Fruit fly (Drosophila melanogaster): ENCODE results near the gene CG11885.

CG11885 gene

dm6 chr2L:412931-413330 is 8.3 kb downstream of the CG11885 start (continued):
- TF ChIP-seq Mrtf (GFP tag; IDR thresholded peaks at IDR 0.05) (no peak), crc (GFP tag; optimal IDR thresholded peaks at IDR 0.05) (no peak), cg (GFP tag; optimal IDR thresholded peaks at IDR 0.05) (no peak), dmrt99B (tag; optimal IDR thresholded peaks at IDR 0.05) (no peak), MBD-R2 (GFP tag; IDR thresholded peaks at IDR 0.05) (no peak), Chrac-16 (GFP tag; optimal IDR thresholded peaks at IDR 0.05) (no peak), CG9215 (GFP tag; IDR thresholded peaks at IDR 0.05) (peak; percentile 56), CG5953 (GFP tag; IDR thresholded peaks at IDR 0.05) (no peak), CG43689 (GFP tag; IDR thresholded peaks at IDR 0.05) (no peak), CG9797 (GFP tag; optimal IDR thresholded peaks at IDR 0.05) (no peak), prd (optimal IDR thresholded peaks at IDR 0.05) (no peak), prd (GFP tag; IDR thresholded peaks at IDR 0.05) (no peak), dan (GFP tag; IDR thresholded peaks at IDR 0.05) (no peak), ttk (GFP tag; IDR thresholded peaks at IDR 0.05) (no peak), zfh2 (GFP tag; optimal IDR thresholded peaks at IDR 0.05) (no peak), CG7786 (GFP tag; optimal IDR thresholded peaks at IDR 0.05) (no peak), CG13123 (GFP tag; optimal IDR thresholded peaks at IDR 0.05) (no peak), fd64A (GFP tag; optimal IDR thresholded peaks at IDR 0.05) (no peak), phol (tag; optimal IDR thresholded peaks at IDR 0.05) (peak; percentile 30), Optix (GFP tag; IDR thresholded peaks at IDR 0.05) (no peak), CG8089 (GFP tag; optimal IDR thresholded peaks at IDR 0.05) (no peak), CG31365 (tag; optimal IDR thresholded peaks at IDR 0.05) (no peak), ash1 (GFP tag; optimal IDR thresholded peaks at IDR 0.05) (no peak), kay (GFP tag; optimal IDR thresholded peaks at IDR 0.05) (no peak), MESR4 (GFP tag; optimal IDR thresholded peaks at IDR 0.05) (no peak), CG3726 (GFP tag; IDR thresholded peaks at IDR 0.05) (no peak), tio (GFP tag; optimal IDR thresholded peaks at IDR 0.05) (no peak), gcm2 (GFP tag; optimal IDR thresholded peaks at IDR 0.05) (no peak), CG9876 (GFP tag; optimal IDR thresholded peaks at IDR 0.05) (no peak), CG17328 (GFP tag; IDR thresholded peaks at IDR 0.05) (no peak), CG11247 (GFP tag; IDR thresholded peaks at IDR 0.05) (peak; percentile 44; the same call in 1 of the 2 replicates), eve (GFP tag; optimal IDR thresholded peaks at IDR 0.05) (no peak), Hsf (GFP tag; optimal IDR thresholded peaks at IDR 0.05) (no peak), CG13424 (tag; optimal IDR thresholded peaks at IDR 0.05) (peak; percentile 41), CG12942 (GFP tag; optimal IDR thresholded peaks at IDR 0.05) (no peak), chif (GFP tag; optimal IDR thresholded peaks at IDR 0.05) (no peak), pros (GFP tag; optimal IDR thresholded peaks at IDR 0.05) (no peak), CG2889 (GFP tag; IDR thresholded peaks at IDR 0.05) (no peak), CG11093 (GFP tag; IDR thresholded peaks at IDR 0.05) (no peak), tx (GFP tag; optimal IDR thresholded peaks at IDR 0.05) (no peak), CG6654 (GFP tag; optimal IDR thresholded peaks at IDR 0.05) (no peak), Mad (GFP tag; optimal IDR thresholded peaks at IDR 0.05) (no peak), mirr (GFP tag; optimal IDR thresholded peaks at IDR 0.05) (no peak), maf-S (GFP tag; optimal IDR thresholded peaks at IDR 0.05) (no peak), CG9609 (GFP tag; optimal IDR thresholded peaks at IDR 0.05) (no peak), z (GFP tag; IDR thresholded peaks at IDR 0.05) (no peak), CG18011 (GFP tag; optimal IDR thresholded peaks at IDR 0.05) (no peak), CG3281 (GFP tag; optimal IDR thresholded peaks at IDR 0.05) (peak; percentile 66), Elba2 (GFP tag; optimal IDR thresholded peaks at IDR 0.05) (no peak), CG14860 (GFP tag; IDR thresholded peaks at IDR 0.05; ENCODE audit: partially characterized antibody) (no peak), CG30431 (GFP tag; optimal IDR thresholded peaks at IDR 0.05) (no peak), CG32767 (GFP tag; IDR thresholded peaks at IDR 0.05) (no peak), CG9437 (GFP tag; optimal IDR thresholded peaks at IDR 0.05) (no peak), CG1603 (tag; optimal IDR thresholded peaks at IDR 0.05) (no peak)

Data from whole organism, embryonic.